Worm (Caenorhabditis elegans) whole organism, L4 larva: ENCODE results near the gene B0284.3.
A peak's percentile ranks its signal among the peaks of the same experiment; 100 is the strongest.

Experiments used
- F10B5.3 ChIP-seq: sonication (generic microtip); optimal IDR thresholded peaks from 2 replicates; lab custom pipeline; 2016; ENCODE audit warnings: mild to moderate bottlenecking, missing genetic modification characterization, missing compliant biosample characterization
- F26F4.8 ChIP-seq: fragments of 200-800 bp; sonication (Bioruptor generic); conservative IDR thresholded peaks from 2 replicates; pipeline ENCODE4 v1.3.6; 2022; ENCODE audit warnings: missing genetic modification characterization, missing compliant biosample characterization
- F37D6.2 ChIP-seq: sonication (generic microtip); optimal IDR thresholded peaks from 2 replicates; lab custom pipeline; 2016; ENCODE audit warnings: mild to moderate bottlenecking, missing genetic modification characterization, missing compliant biosample characterization
- F44E2.7 ChIP-seq: fragments of 200-800 bp; sonication (Bioruptor generic); IDR thresholded peaks from 2 replicates; pipeline ENCODE4 v2.1.2; 2022; ENCODE audit warnings: missing genetic modification characterization, missing compliant biosample characterization
- Y5F2A.4 ChIP-seq: fragments of 200-800 bp; sonication (Bioruptor generic); optimal IDR thresholded peaks from 2 replicates; lab custom pipeline; 2018; ENCODE audit warnings: mild to moderate bottlenecking, missing genetic modification characterization, missing compliant biosample characterization
- ZK546.5 ChIP-seq, 2 experiments: sonication (generic microtip); optimal IDR thresholded peaks; 2 replicates each; lab custom pipeline; 2017; ENCODE audit warnings: missing biosample characterization in 2 of 2, missing genetic modification characterization in 2 of 2
- aha-1 ChIP-seq: fragments of 150-350 bp; peaks from one replicate; lab custom pipeline; 2014; ENCODE audit warnings: missing biosample characterization, missing genetic modification characterization
- arid-1 ChIP-seq: fragments of 200-800 bp; sonication (Bioruptor generic); conservative IDR thresholded peaks from 2 replicates; pipeline ENCODE4 v1.3.6; 2022; ENCODE audit warnings: missing genetic modification reagents, missing genetic modification characterization, missing compliant biosample characterization
- ceh-28 ChIP-seq: fragments of 150-350 bp; optimal IDR thresholded peaks from 2 replicates; lab custom pipeline; 2014; ENCODE audit warnings: missing biosample characterization, missing genetic modification reagents, missing genetic modification characterization
- ceh-32 ChIP-seq: sonication (generic microtip); optimal IDR thresholded peaks from 2 replicates; lab custom pipeline; 2016; ENCODE audit warnings: mild to moderate bottlenecking, missing genetic modification characterization, missing compliant biosample characterization; ENCODE audit not compliant: poor library complexity
- ceh-82 ChIP-seq: sonication (generic microtip); optimal IDR thresholded peaks from 2 replicates; lab custom pipeline; 2017; ENCODE audit warnings: missing biosample characterization, missing genetic modification characterization
- ces-1 ChIP-seq: fragments of 150-350 bp; sonication (generic microtip); optimal IDR thresholded peaks from 4 replicates; lab custom pipeline; 2014; ENCODE audit warnings: missing biosample characterization, missing genetic modification reagents, missing genetic modification characterization
- cey-2 ChIP-seq: sonication (generic microtip); optimal IDR thresholded peaks from 3 replicates; lab custom pipeline; 2017; ENCODE audit warnings: missing genetic modification characterization, mild to moderate bottlenecking, missing compliant biosample characterization, antibody characterized with exemption, borderline replicate concordance; ENCODE audit not compliant: insufficient read depth
- ctbp-1 ChIP-seq: fragments of 200-800 bp; sonication (Bioruptor generic); IDR thresholded peaks from 2 replicates; pipeline ENCODE4 v1.3.6; 2022; ENCODE audit warnings: missing genetic modification reagents, missing genetic modification characterization, missing compliant biosample characterization
- daf-12 ChIP-seq: fragments of 150-350 bp; optimal IDR thresholded peaks from 2 replicates; lab custom pipeline; 2014; ENCODE audit warnings: missing biosample characterization, missing genetic modification reagents, missing genetic modification characterization
- daf-16 ChIP-seq, 3 experiments: sonication (generic microtip); optimal IDR thresholded peaks; 2 replicates each; lab custom pipeline; 2016 to 2017; ENCODE audit warnings: missing genetic modification characterization in 3 of 3, missing genetic modification reagents in 3 of 3, mild to moderate bottlenecking in 2 of 3, missing compliant biosample characterization in 2 of 3, missing biosample characterization in 1 of 3, moderate library complexity in 1 of 3
- dmd-9 ChIP-seq: fragments of 200-800 bp; sonication (Bioruptor generic); IDR thresholded peaks from 2 replicates; pipeline ENCODE4 v1.3.6; 2022; ENCODE audit warnings: missing genetic modification reagents, missing genetic modification characterization, missing compliant biosample characterization
- dpl-1 ChIP-seq: fragments of 150-350 bp; optimal IDR thresholded peaks from 2 replicates; lab custom pipeline; 2014; ENCODE audit warnings: missing biosample characterization, missing genetic modification reagents, missing genetic modification characterization
- duxl-1 ChIP-seq: sonication (generic microtip); optimal IDR thresholded peaks from 2 replicates; lab custom pipeline; 2016; ENCODE audit warnings: mild to moderate bottlenecking, missing genetic modification characterization, moderate library complexity, missing compliant biosample characterization; ENCODE audit not compliant: poor library complexity
- dve-1 ChIP-seq: sonication (generic microtip); optimal IDR thresholded peaks from 2 replicates; lab custom pipeline; 2017; ENCODE audit warnings: antibody characterized with exemption, mild to moderate bottlenecking, missing genetic modification characterization, missing compliant biosample characterization; ENCODE audit not compliant: insufficient read depth
- egl-43 ChIP-seq: fragments of 200-800 bp; sonication (Bioruptor generic); IDR thresholded peaks from 2 replicates; pipeline ENCODE4 v1.3.6; 2022; ENCODE audit warnings: missing genetic modification reagents, missing genetic modification characterization, missing compliant biosample characterization
- hif-1 ChIP-seq, 2 experiments: sonication (generic microtip); optimal IDR thresholded peaks; 2 replicates each; lab custom pipeline; 2016 to 2017; ENCODE audit warnings: missing compliant biosample characterization in 2 of 2, missing genetic modification characterization in 2 of 2, missing genetic modification reagents in 2 of 2, missing genotype in 2 of 2, mild to moderate bottlenecking in 1 of 2
- hlh-11 ChIP-seq: fragments of 200-800 bp; sonication (Bioruptor generic); optimal IDR thresholded peaks from 2 replicates; lab custom pipeline; 2018; ENCODE audit warnings: mild to moderate bottlenecking, missing genetic modification characterization, missing compliant biosample characterization
- hlh-30 ChIP-seq: sonication (generic microtip); optimal IDR thresholded peaks from 2 replicates; lab custom pipeline; 2017; ENCODE audit warnings: antibody characterized with exemption, mild to moderate bottlenecking, missing genetic modification characterization, missing compliant biosample characterization; ENCODE audit not compliant: insufficient read depth
- jun-1 ChIP-seq: fragments of 150-350 bp; optimal IDR thresholded peaks from 2 replicates; lab custom pipeline; 2014; ENCODE audit warnings: missing biosample characterization, missing genetic modification reagents, missing genetic modification characterization
- lin-1 ChIP-seq: fragments of 200-800 bp; sonication (Bioruptor generic); IDR thresholded peaks from 2 replicates; pipeline ENCODE4 v1.3.6; 2022; ENCODE audit warnings: missing genetic modification reagents, missing genetic modification characterization, missing compliant biosample characterization
- lin-13 ChIP-seq: fragments of 150-350 bp; optimal IDR thresholded peaks from 2 replicates; lab custom pipeline; 2014; ENCODE audit warnings: missing biosample characterization, missing genetic modification reagents, missing genetic modification characterization
- lin-15B ChIP-seq: fragments of 150-350 bp; sonication (generic microtip); optimal IDR thresholded peaks from 3 replicates; lab custom pipeline; 2014; ENCODE audit warnings: missing biosample characterization, missing genetic modification characterization
- lin-38 ChIP-seq: fragments of 200-800 bp; sonication (Bioruptor generic); IDR thresholded peaks from 2 replicates; pipeline ENCODE4 v1.3.6; 2022; ENCODE audit warnings: missing genetic modification reagents, missing genetic modification characterization, missing compliant biosample characterization
- lin-39 ChIP-seq: fragments of 150-350 bp; optimal IDR thresholded peaks from 2 replicates; lab custom pipeline; 2014; ENCODE audit warnings: missing biosample characterization, missing genetic modification reagents, missing genetic modification characterization
- madf-5 ChIP-seq, 2 experiments: fragments of 200-800 bp; sonication (Bioruptor generic); IDR thresholded peaks; 2 replicates each; pipeline ENCODE4 v1.3.6; 2022; ENCODE audit warnings: missing compliant biosample characterization in 2 of 2, missing genetic modification characterization in 2 of 2
- madf-9 ChIP-seq: fragments of 200-800 bp; sonication (Bioruptor generic); conservative IDR thresholded peaks from 2 replicates; pipeline ENCODE4 v1.3.6; 2022; ENCODE audit warnings: missing genetic modification reagents, missing genetic modification characterization, missing compliant biosample characterization
- mdl-1 ChIP-seq, 2 experiments: fragments of 150-350 bp in 1 of 2; sonication (generic microtip) in 1 of 2; optimal IDR thresholded peaks; 2 replicates each; lab custom pipeline; 2014 to 2017; ENCODE audit warnings: missing biosample characterization in 2 of 2, missing genetic modification characterization in 2 of 2
- mes-2 ChIP-seq: sonication (generic microtip); optimal IDR thresholded peaks from 2 replicates; lab custom pipeline; 2016; ENCODE audit warnings: missing genotype, mild to moderate bottlenecking, missing genetic modification characterization, missing compliant biosample characterization; ENCODE audit not compliant: poor library complexity, severe bottlenecking
- mxl-2 ChIP-seq: fragments of 200-800 bp; sonication (Bioruptor generic); conservative IDR thresholded peaks from 2 replicates; pipeline ENCODE4 v1.3.6; 2022; ENCODE audit warnings: missing genetic modification reagents, missing genetic modification characterization, missing compliant biosample characterization
- nhr-102 ChIP-seq: sonication (generic microtip); optimal IDR thresholded peaks from 2 replicates; lab custom pipeline; 2016; ENCODE audit warnings: mild to moderate bottlenecking, missing genetic modification characterization, moderate library complexity, missing compliant biosample characterization
- nhr-11 ChIP-seq: fragments of 150-350 bp; optimal IDR thresholded peaks from 2 replicates; lab custom pipeline; 2014; ENCODE audit warnings: missing biosample characterization, missing genetic modification characterization
- nhr-237 ChIP-seq: sonication (generic microtip); optimal IDR thresholded peaks from 2 replicates; lab custom pipeline; 2017; ENCODE audit warnings: missing biosample characterization, missing genetic modification characterization
- nhr-41 ChIP-seq: fragments of 200-800 bp; sonication (Bioruptor generic); IDR thresholded peaks from 2 replicates; pipeline ENCODE4 v1.3.6; 2022; ENCODE audit warnings: missing genetic modification reagents, missing genetic modification characterization, missing compliant biosample characterization
- nhr-42 ChIP-seq: fragments of 200-800 bp; sonication (Bioruptor generic); IDR thresholded peaks from 2 replicates; pipeline ENCODE4 v1.3.6; 2022; ENCODE audit warnings: missing genetic modification characterization, missing compliant biosample characterization
- nhr-48 ChIP-seq: sonication (generic microtip); optimal IDR thresholded peaks from 2 replicates; lab custom pipeline; 2016; ENCODE audit warnings: mild to moderate bottlenecking, missing genetic modification characterization, missing compliant biosample characterization
- nhr-6 ChIP-seq: fragments of 150-350 bp; optimal IDR thresholded peaks from 2 replicates; lab custom pipeline; 2014; ENCODE audit warnings: missing biosample characterization, missing genetic modification characterization
- saeg-2 ChIP-seq: fragments of 200-800 bp; sonication (Bioruptor generic); IDR thresholded peaks from 2 replicates; pipeline ENCODE4 v1.3.6; 2022; ENCODE audit warnings: missing genetic modification reagents, missing genetic modification characterization, missing compliant biosample characterization
- skn-1 ChIP-seq: fragments of 150-350 bp; optimal IDR thresholded peaks from 2 replicates; lab custom pipeline; 2014; ENCODE audit warnings: missing biosample characterization, missing genetic modification characterization
- snpc-4 ChIP-seq: fragments of 150-350 bp; optimal IDR thresholded peaks from 2 replicates; lab custom pipeline; 2014; ENCODE audit warnings: missing biosample characterization, missing genetic modification characterization
- tag-97 ChIP-seq: fragments of 200-800 bp; sonication (Bioruptor generic); IDR thresholded peaks from 2 replicates; pipeline ENCODE4 v1.3.6; 2022; ENCODE audit warnings: missing genetic modification characterization, missing compliant biosample characterization
- unc-130 ChIP-seq: sonication (generic microtip); optimal IDR thresholded peaks from 2 replicates; lab custom pipeline; 2016; ENCODE audit warnings: missing genetic modification reagents, missing genetic modification characterization, missing compliant biosample characterization
- unc-39 ChIP-seq: sonication (generic microtip); optimal IDR thresholded peaks from 2 replicates; lab custom pipeline; 2017; ENCODE audit warnings: missing biosample characterization, missing genetic modification characterization
- zip-2 ChIP-seq: fragments of 150-350 bp; optimal IDR thresholded peaks from 2 replicates; lab custom pipeline; 2014; ENCODE audit warnings: missing biosample characterization, missing genetic modification characterization
- ztf-7 ChIP-seq: fragments of 150-350 bp; optimal IDR thresholded peaks from 2 replicates; lab custom pipeline; 2014; ENCODE audit warnings: missing biosample characterization, missing genetic modification characterization

Gene B0284.3

DNA sequence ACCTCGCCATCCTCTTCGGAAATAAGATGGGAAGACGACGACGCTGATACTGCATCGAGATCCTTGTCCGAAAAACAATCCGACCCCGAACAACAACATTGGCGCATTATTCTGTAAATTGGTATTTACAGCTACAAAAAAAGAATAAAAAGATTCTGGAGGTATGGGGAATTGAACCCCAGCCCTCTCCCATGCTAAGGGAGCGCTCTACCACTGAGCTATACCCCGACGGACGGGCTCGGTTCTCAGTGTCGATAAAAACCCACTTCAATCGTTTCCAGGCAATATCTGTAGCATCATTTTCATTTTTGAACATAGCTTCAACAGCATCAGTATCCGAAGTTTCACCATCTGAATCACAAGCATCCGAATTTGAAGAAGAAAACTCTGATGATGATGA, 49.2 kb upstream of the B0284.3 start (continued):
- no peak for TF ChIP-seq dmd-9
- peak; percentile 80 for TF ChIP-seq arid-1 (GFP tag; lab: Robert Waterston, UW)
- TF ChIP-seq hlh-11: peak; percentile 10
- no peak for TF ChIP-seq mdl-1 (tag; optimal IDR thresholded peaks at IDR 0.05; lab: Kevin White, UChicago)
- TF ChIP-seq nhr-102 (tag; lab: Kevin White, UChicago): no peak
- no peak for TF ChIP-seq ztf-7 (tag; lab: Kevin White, UChicago)
- no peak for TF ChIP-seq nhr-11 (tag; lab: Kevin White, UChicago)
- no peak for TF ChIP-seq unc-39 (tag; lab: Kevin White, UChicago)
- no peak for TF ChIP-seq ceh-32
- no peak for TF ChIP-seq F37D6.2 (tag; lab: Kevin White, UChicago)
- no peak for TF ChIP-seq mxl-2
- no peak for TF ChIP-seq Y5F2A.4
- no peak for TF ChIP-seq nhr-6 (tag; lab: Kevin White, UChicago)
- TF ChIP-seq hif-1 (tag; optimal IDR thresholded peaks at IDR 0.05; lab: Kevin White, UChicago): no peak
- no peak for TF ChIP-seq dve-1 (tag; lab: Kevin White, UChicago)
- no peak for TF ChIP-seq nhr-42 (GFP tag; lab: Robert Waterston, UW)
- peak; percentile 1 for TF ChIP-seq nhr-48 (tag; lab: Kevin White, UChicago)
- TF ChIP-seq daf-16 (GFP tag; optimal IDR thresholded peaks at IDR 0.05; lab: Kevin White, UChicago): peak in 1 of 2 experiments; percentile 5
- peak; percentile 56 for TF ChIP-seq daf-16 (tag; optimal IDR thresholded peaks at IDR 0.05; lab: Kevin White, UChicago)
- TF ChIP-seq hlh-30 (tag; lab: Kevin White, UChicago): no peak
- no peak for TF ChIP-seq saeg-2 (GFP tag; lab: Robert Waterston, UW)
- 0 out of 4 replicates have a peak, but pooled peaks of 1 of the 2 experiments have one; percentile 51 for TF ChIP-seq madf-5 (GFP tag; IDR thresholded peaks at IDR 0.05; lab: Robert Waterston, UW)
- no peak for TF ChIP-seq ceh-82
- peak; percentile 21 for TF ChIP-seq snpc-4 (tag; lab: Kevin White, UChicago)
- no peak for TF ChIP-seq daf-12 (tag; lab: Kevin White, UChicago)
- TF ChIP-seq F44E2.7 (GFP tag; lab: Robert Waterston, UW): peak; percentile 81; the same call in 1 of the 2 replicates
- peak; percentile 60; the same call in 1 of the 2 replicates for TF ChIP-seq F26F4.8 (GFP tag; lab: Robert Waterston, UW)
- no peak for TF ChIP-seq nhr-237
- TF ChIP-seq egl-43 (GFP tag; lab: Robert Waterston, UW): peak; percentile 85
- no peak for TF ChIP-seq lin-15B (tag; lab: Kevin White, UChicago)
- peak; percentile 34 for TF ChIP-seq unc-130 (GFP tag; lab: Kevin White, UChicago)
- no peak for TF ChIP-seq nhr-41 (GFP tag; lab: Robert Waterston, UW)
- peak; percentile 63 for TF ChIP-seq aha-1
- no peak for TF ChIP-seq lin-39 (tag; lab: Kevin White, UChicago)
- no peak for TF ChIP-seq duxl-1 (tag; lab: Kevin White, UChicago)
- no peak for TF ChIP-seq ces-1 (GFP tag; lab: Kevin White, UChicago)
- no peak for TF ChIP-seq ceh-28 (tag; lab: Kevin White, UChicago)
- TF ChIP-seq ZK546.5 (tag; optimal IDR thresholded peaks at IDR 0.05; lab: Kevin White, UChicago): no peak
- peak; percentile 52 for TF ChIP-seq mes-2 (tag; lab: Kevin White, UChicago)
- no peak for TF ChIP-seq jun-1
- TF ChIP-seq zip-2 (tag; lab: Kevin White, UChicago): no peak
- TF ChIP-seq ctbp-1 (GFP tag; lab: Robert Waterston, UW): peak; percentile 70; the same call in 1 of the 2 replicates
- TF ChIP-seq cey-2 (tag; lab: Kevin White, UChicago): no peak
- TF ChIP-seq F10B5.3 (tag; lab: Kevin White, UChicago): no peak
- TF ChIP-seq lin-38: peak; percentile 64
- no peak for TF ChIP-seq tag-97
- peak; percentile 16 for TF ChIP-seq lin-13 (GFP tag; lab: Kevin White, UChicago)
- 0 out of 2 replicates have a peak, but pooled peaks have one; percentile 25 for TF ChIP-seq madf-9 (GFP tag; lab: Robert Waterston, UW)
- TF ChIP-seq lin-1 (GFP tag; lab: Robert Waterston, UW): peak; percentile 78; the same call in 1 of the 2 replicates
- no peak for TF ChIP-seq dpl-1 (GFP tag; lab: Kevin White, UChicago)
- TF ChIP-seq skn-1 (tag; lab: Kevin White, UChicago): no peak
